Fruit fly (Drosophila melanogaster) whole organism, prepupa: ENCODE results near the gene CG43675.

ENCODE experiments used
- CG10631 ChIP-seq: fragments of 200-800 bp; sonication (Bioruptor generic); optimal IDR thresholded peaks from 2 replicates; lab custom pipeline; 2016; ENCODE audit warnings: missing biosample characterization, missing genetic modification characterization
- CG16779 ChIP-seq: fragments of 200-800 bp; sonication (Bioruptor generic); optimal IDR thresholded peaks from 3 replicates; lab custom pipeline; 2017; ENCODE audit warnings: missing biosample characterization, mild to moderate bottlenecking, missing genetic modification characterization
- CG3032 ChIP-seq: fragments of 200-800 bp; optimal IDR thresholded peaks from 2 replicates; lab custom pipeline; 2019; ENCODE audit warnings: missing biosample characterization, mild to moderate bottlenecking, missing genetic modification characterization, moderate library complexity
- CG31627 ChIP-seq: fragments of 200-800 bp; sonication (Bioruptor generic); optimal IDR thresholded peaks from 3 replicates; lab custom pipeline; 2016; ENCODE audit warnings: missing biosample characterization, missing genetic modification characterization
- CG6854 ChIP-seq: fragments of 200-800 bp; sonication (Bioruptor generic); optimal IDR thresholded peaks from 2 replicates; lab custom pipeline; 2017; ENCODE audit warnings: missing biosample characterization, mild to moderate bottlenecking, missing genetic modification characterization
- CG9139 ChIP-seq: fragments of 200-800 bp; sonication (Bioruptor generic); optimal IDR thresholded peaks from 3 replicates; lab custom pipeline; 2017; ENCODE audit warnings: missing biosample characterization, mild to moderate bottlenecking, missing genetic modification characterization
- Gug ChIP-seq: fragments of 200-800 bp; sonication (Bioruptor generic); IDR thresholded peaks from 2 replicates; pipeline ENCODE4 v1.3.6; 2022; ENCODE audit warnings: missing biosample characterization, missing genetic modification characterization
- Hr38 ChIP-seq: sonication (Bioruptor generic); optimal IDR thresholded peaks from 2 replicates; lab custom pipeline; 2016; ENCODE audit warnings: missing biosample characterization, missing genetic modification characterization
- Met ChIP-seq: fragments of 200-800 bp; sonication (Bioruptor generic); optimal IDR thresholded peaks from 3 replicates; lab custom pipeline; 2016; ENCODE audit warnings: missing biosample characterization, missing genetic modification characterization
- OdsH ChIP-seq: fragments of 200-800 bp; sonication (Bioruptor generic); optimal IDR thresholded peaks from 3 replicates; lab custom pipeline; 2016; ENCODE audit warnings: missing biosample characterization, missing genetic modification characterization
- Smox ChIP-seq: fragments of 200-800 bp; sonication (Bioruptor generic); optimal IDR thresholded peaks from 3 replicates; lab custom pipeline; 2016; ENCODE audit warnings: missing biosample characterization, missing genetic modification characterization
- lz ChIP-seq: fragments of 200-800 bp; sonication (Bioruptor generic); optimal IDR thresholded peaks from 3 replicates; lab custom pipeline; 2016; ENCODE audit warnings: missing biosample characterization, missing genetic modification characterization
- net ChIP-seq: fragments of 200-800 bp; sonication (Bioruptor generic); optimal IDR thresholded peaks from 3 replicates; lab custom pipeline; 2016; ENCODE audit warnings: missing biosample characterization, missing genetic modification characterization

DNA sequence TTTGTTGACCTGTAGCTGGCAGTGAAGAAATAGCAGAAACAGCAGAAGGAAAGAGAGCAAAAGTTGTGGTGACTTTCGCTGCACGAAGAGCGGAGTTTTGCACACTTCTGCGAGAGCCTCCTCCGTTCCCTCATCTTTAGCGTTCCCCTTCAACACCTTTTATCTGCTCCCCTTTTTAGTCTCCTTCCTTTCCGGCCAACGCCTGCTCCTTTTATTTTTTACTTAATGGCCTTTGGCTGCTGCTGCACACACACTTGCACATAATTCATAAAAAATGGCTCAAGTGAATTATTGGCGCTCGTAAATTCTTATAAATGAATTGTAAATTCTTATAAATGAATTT, 6.9 kb upstream of the CG43675 start:
- no peak for TF ChIP-seq CG31627 (GFP tag; lab: Kevin White, UChicago)
- no peak for TF ChIP-seq CG9139
- TF ChIP-seq OdsH (GFP tag; lab: Kevin White, UChicago), result no peak
- TF ChIP-seq CG10631 (GFP tag; lab: Kevin White, UChicago), result no peak
- no peak for TF ChIP-seq Smox (GFP tag; lab: Kevin White, UChicago)
- no peak for TF ChIP-seq CG6854 (GFP tag; lab: Kevin White, UChicago)
- TF ChIP-seq net (GFP tag; lab: Kevin White, UChicago), result no peak
- no peak for TF ChIP-seq CG16779 (tag; lab: Kevin White, UChicago)
- no peak for TF ChIP-seq Hr38 (GFP tag; lab: Kevin White, UChicago)
- no peak for TF ChIP-seq Gug
- TF ChIP-seq Met (GFP tag; lab: Kevin White, UChicago), result no peak
- no peak for TF ChIP-seq CG3032
- TF ChIP-seq lz (GFP tag; lab: Kevin White, UChicago), result no peak
